Worm (Caenorhabditis elegans): ENCODE results near the gene cex-1.

The cex-1 gene

ce11 chrII:5426470-5426869 is 21.0 kb upstream of the cex-1 start:
- TF ChIP-seq nhr-237 (tag; optimal IDR thresholded peaks at IDR 0.05) (no peak), pqm-1 (tag; optimal IDR thresholded peaks at IDR 0.05) (no peak), elt-2 (tag; optimal IDR thresholded peaks at IDR 0.05) (peak; percentile 61), daf-12 (tag; optimal IDR thresholded peaks at IDR 0.05) (no peak)

- TF ChIP-seq ceh-9 (tag; optimal IDR thresholded peaks at IDR 0.05): no peak
- no peak for TF ChIP-seq ceh-28 (tag; optimal IDR thresholded peaks at IDR 0.05)
- TF ChIP-seq zag-1 (tag; optimal IDR thresholded peaks at IDR 0.05): no peak
- TF ChIP-seq pha-4 (tag; optimal IDR thresholded peaks at IDR 0.05): no peak
- no peak for TF ChIP-seq elt-3 (tag; optimal IDR thresholded peaks at IDR 0.05)
- TF ChIP-seq sea-2 (GFP tag; optimal IDR thresholded peaks at IDR 0.05): no peak
- TF ChIP-seq lin-15B (tag; optimal IDR thresholded peaks at IDR 0.05): peak; percentile 28
- TF ChIP-seq snpc-4 (tag; optimal IDR thresholded peaks at IDR 0.05): peak; percentile 41
- no peak for TF ChIP-seq lsy-12 (tag; optimal IDR thresholded peaks at IDR 0.05)
- TF ChIP-seq egl-27 (tag; optimal IDR thresholded peaks at IDR 0.05): no peak
- no peak for TF ChIP-seq nhr-76 (tag; optimal IDR thresholded peaks at IDR 0.05)
- TF ChIP-seq jun-1 (tag; optimal IDR thresholded peaks at IDR 0.05): no peak
- no peak for TF ChIP-seq skn-1 (tag; optimal IDR thresholded peaks at IDR 0.05)
- no peak for TF ChIP-seq egl-5 (tag; optimal IDR thresholded peaks at IDR 0.05)
- TF ChIP-seq nhr-25 (tag; optimal IDR thresholded peaks at IDR 0.05): peak; percentile 7
- TF ChIP-seq nfya-1 (tag; optimal IDR thresholded peaks at IDR 0.05; ENCODE audit: insufficient read depth): peak; percentile 31
- no peak for TF ChIP-seq lin-39 (tag; optimal IDR thresholded peaks at IDR 0.05)
- TF ChIP-seq nhr-43 (tag; optimal IDR thresholded peaks at IDR 0.05; ENCODE audit: poor library complexity, severe bottlenecking): no peak
- TF ChIP-seq pqm-1 (tag; optimal IDR thresholded peaks at IDR 0.05): no peak
- no peak for TF ChIP-seq mdl-1 (tag; optimal IDR thresholded peaks at IDR 0.05)
- peak; percentile 49 for TF ChIP-seq elt-2 (tag; optimal IDR thresholded peaks at IDR 0.05)
- peak; percentile 22 for TF ChIP-seq hmg-11 (tag; optimal IDR thresholded peaks at IDR 0.05)
Observed at ce11 chrII:5429522-5430257, 17.8 kb upstream of the cex-1 start, which contains the start of the genes F07F6.4 and F07F6.2. Gene F07F6.4, minus strand, starts transcription at chrII:5429572. Gene F07F6.2, plus strand, starts transcription at chrII:5430207.

ce11 chrII:5433069-5433468 is 14.4 kb upstream of the cex-1 start, which contains the start of gene srx-114:
Gene srx-114, minus strand, starts transcription at chrII:5433169.
- TF ChIP-seq fkh-2 (tag; optimal IDR thresholded peaks at IDR 0.05): no peak
- no peak for TF ChIP-seq ZK546.5 (tag; optimal IDR thresholded peaks at IDR 0.05)
- TF ChIP-seq jun-1 (tag; optimal IDR thresholded peaks at IDR 0.05): no peak
- TF ChIP-seq ama-1 (optimal IDR thresholded peaks at IDR 0.05): no peak
- TF ChIP-seq skn-1 (tag; optimal IDR thresholded peaks at IDR 0.05): no peak
- TF ChIP-seq nfya-1 (tag; optimal IDR thresholded peaks at IDR 0.05; ENCODE audit: insufficient read depth): no peak
- TF ChIP-seq eor-1 (tag; optimal IDR thresholded peaks at IDR 0.05): no peak
- no peak for TF ChIP-seq nhr-43 (tag; optimal IDR thresholded peaks at IDR 0.05; ENCODE audit: poor library complexity, severe bottlenecking)
- TF ChIP-seq elt-2 (tag; optimal IDR thresholded peaks at IDR 0.05): no peak
- no peak for TF ChIP-seq egl-27 (tag; optimal IDR thresholded peaks at IDR 0.05)
- no peak for TF ChIP-seq hmg-11 (tag; optimal IDR thresholded peaks at IDR 0.05)
- no peak for TF ChIP-seq lsy-12 (tag; optimal IDR thresholded peaks at IDR 0.05)

ce11 chrII:5436833-5437232 is 10.6 kb upstream of the cex-1 start, which contains the start of gene dct-5:
Gene dct-5, minus strand, starts transcription at chrII:5436933.
- TF ChIP-seq nhr-67 (tag; optimal IDR thresholded peaks at IDR 0.05) (no peak), nhr-25 (tag; optimal IDR thresholded peaks at IDR 0.05) (peak; percentile 29)

- TF ChIP-seq unc-39 (tag; optimal IDR thresholded peaks at IDR 0.05) (no peak), nhr-43 (tag; optimal IDR thresholded peaks at IDR 0.05; ENCODE audit: poor library complexity, severe bottlenecking) (no peak), ceh-9 (tag; optimal IDR thresholded peaks at IDR 0.05) (no peak), egl-5 (tag; optimal IDR thresholded peaks at IDR 0.05) (no peak), eor-1 (tag; optimal IDR thresholded peaks at IDR 0.05) (no peak), egl-27 (tag; optimal IDR thresholded peaks at IDR 0.05) (no peak), nhr-67 (tag; optimal IDR thresholded peaks at IDR 0.05) (no peak), pqm-1 (tag; optimal IDR thresholded peaks at IDR 0.05) (no peak), unc-62 (GFP tag; optimal IDR thresholded peaks at IDR 0.05) (no peak), fos-1 (tag; optimal IDR thresholded peaks at IDR 0.05) (no peak), fkh-10 (GFP tag; optimal IDR thresholded peaks at IDR 0.05) (no peak), pha-4 (tag; optimal IDR thresholded peaks at IDR 0.05) (no peak), nhr-237 (tag; optimal IDR thresholded peaks at IDR 0.05) (no peak), nhr-23 (tag; optimal IDR thresholded peaks at IDR 0.05) (no peak), elt-3 (tag; optimal IDR thresholded peaks at IDR 0.05) (no peak), nhr-12 (tag; optimal IDR thresholded peaks at IDR 0.05) (no peak), ama-1 (optimal IDR thresholded peaks at IDR 0.05) (no peak)
Observed at ce11 chrII:5437586-5437985, 9.9 kb upstream of the cex-1 start, which contains the start of gene F07F6.1. Gene F07F6.1, plus strand, starts transcription at chrII:5437886.

All from whole organism, L3 larva.